Fruit fly (Drosophila melanogaster): ENCODE measurements around the gene Ifrd1.

DNA sequence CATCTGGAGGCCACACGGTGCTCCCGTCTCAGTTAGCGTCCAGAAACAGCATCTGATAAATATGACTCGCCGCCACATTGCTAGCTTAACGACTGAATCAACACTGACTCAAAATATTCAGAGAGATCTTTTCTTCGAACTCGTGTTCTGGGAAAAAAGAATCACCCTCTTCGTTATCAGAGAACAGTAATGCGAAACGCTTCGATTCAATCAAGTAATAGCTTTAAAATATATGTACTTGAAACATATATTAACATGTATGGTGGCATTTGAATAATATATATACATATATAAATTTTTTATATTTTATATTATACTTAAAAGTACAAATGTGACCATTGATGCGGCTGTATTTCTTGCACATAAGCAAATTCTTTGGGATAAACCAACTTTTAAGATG is 28.7 kb downstream of the Ifrd1 start, which contains the start of gene CG18557:
- TF ChIP-seq usp (GFP tag; optimal IDR thresholded peaks at IDR 0.05) (no peak), CG8478 (optimal IDR thresholded peaks at IDR 0.05) (no peak)
